Worm (Caenorhabditis elegans) whole organism, L2 larva: ENCODE measurements around the gene F42A10.5.

Source experiments
- ZK546.5 ChIP-seq: sonication (generic microtip); optimal IDR thresholded peaks from 2 replicates; lab custom pipeline; 2017; ENCODE audit warnings: missing biosample characterization, missing genetic modification characterization
- ceh-82 ChIP-seq: fragments of 150-350 bp; optimal IDR thresholded peaks from 2 replicates; lab custom pipeline; 2014; ENCODE audit warnings: missing biosample characterization, missing genetic modification characterization
- unc-39 ChIP-seq: fragments of 150-350 bp; optimal IDR thresholded peaks from 2 replicates; lab custom pipeline; 2014; ENCODE audit warnings: missing biosample characterization, missing genetic modification characterization

- TF ChIP-seq ZK546.5 (no peak), ceh-82 (tag; lab: Kevin White, UChicago) (no peak), unc-39 (tag; lab: Kevin White, UChicago) (no peak)
Observed at ce11 chrIII:6210215-6210822, 37.0 kb upstream of the F42A10.5 start.
